Worm (Caenorhabditis elegans): ENCODE measurements around the gene F11D11.3.
"Not testable (repeated sequence)": the region's sequence is repeated elsewhere in the genome, so short reads cannot be mapped to it uniquely, and the experiment has no call there.

F11D11.3 gene

ce11 chrV:18782747-18783146 is 22.7 kb upstream of the F11D11.3 start:
- TF ChIP-seq ref-1 (GFP tag; conservative IDR thresholded peaks at IDR 0.05), result no peak
- TF ChIP-seq ztf-29 (GFP tag; IDR thresholded peaks at IDR 0.05), result no peak
- no peak for TF ChIP-seq med-1 (GFP tag; optimal IDR thresholded peaks at IDR 0.05; ENCODE audit: insufficient read depth)
- TF ChIP-seq T22C8.4 (GFP tag; IDR thresholded peaks at IDR 0.05), result no peak
- no peak for TF ChIP-seq ztf-23 (GFP tag; IDR thresholded peaks at IDR 0.05)
- TF ChIP-seq flt-1 (GFP tag; IDR thresholded peaks at IDR 0.05), result no peak
- TF ChIP-seq cog-1 (tag; optimal IDR thresholded peaks at IDR 0.05), result no peak
- no peak for TF ChIP-seq klf-2 (GFP tag; conservative IDR thresholded peaks at IDR 0.05)
- no peak for TF ChIP-seq tab-1 (GFP tag; IDR thresholded peaks at IDR 0.05)

ce11 chrV:18780605-18781004 is 20.5 kb upstream of the F11D11.3 start:
- TF ChIP-seq T22C8.4 (GFP tag; IDR thresholded peaks at IDR 0.05) (no peak), cog-1 (tag; optimal IDR thresholded peaks at IDR 0.05) (no peak), ref-1 (GFP tag; conservative IDR thresholded peaks at IDR 0.05) (no peak), klf-2 (GFP tag; conservative IDR thresholded peaks at IDR 0.05) (no peak), med-1 (GFP tag; optimal IDR thresholded peaks at IDR 0.05; ENCODE audit: insufficient read depth) (no peak), ztf-29 (GFP tag; IDR thresholded peaks at IDR 0.05) (no peak), tab-1 (GFP tag; IDR thresholded peaks at IDR 0.05) (no peak), ztf-23 (GFP tag; IDR thresholded peaks at IDR 0.05) (no peak), flt-1 (GFP tag; IDR thresholded peaks at IDR 0.05) (no peak)

- TF ChIP-seq tab-1 (GFP tag; IDR thresholded peaks at IDR 0.05) (no peak), ztf-23 (GFP tag; IDR thresholded peaks at IDR 0.05) (no peak), med-1 (GFP tag; optimal IDR thresholded peaks at IDR 0.05; ENCODE audit: insufficient read depth) (no peak), cog-1 (tag; optimal IDR thresholded peaks at IDR 0.05) (no peak), ztf-29 (GFP tag; IDR thresholded peaks at IDR 0.05) (no peak), ref-1 (GFP tag; conservative IDR thresholded peaks at IDR 0.05) (no peak)
These were observed 16.2 kb upstream of the F11D11.3 start, which contains the start of gene Y17D7B.4 for ce11 chrV:18776245-18776737. TSS of gene Y17D7B.4 (minus strand) at chrV:18776687.

ce11 chrV:18772761-18773160 is 12.7 kb upstream of the F11D11.3 start, which contains the start of gene clec-257:
TSS of gene clec-257 (plus strand) at chrV:18773061.
- TF ChIP-seq ref-1 (GFP tag; conservative IDR thresholded peaks at IDR 0.05) (no peak), med-1 (GFP tag; optimal IDR thresholded peaks at IDR 0.05; ENCODE audit: insufficient read depth) (no peak), ztf-29 (GFP tag; IDR thresholded peaks at IDR 0.05) (no peak), cog-1 (tag; optimal IDR thresholded peaks at IDR 0.05) (no peak), T22C8.4 (GFP tag; IDR thresholded peaks at IDR 0.05) (no peak), ztf-23 (GFP tag; IDR thresholded peaks at IDR 0.05) (no peak), klf-2 (GFP tag; conservative IDR thresholded peaks at IDR 0.05) (no peak), flt-1 (GFP tag; IDR thresholded peaks at IDR 0.05) (no peak), tab-1 (GFP tag; IDR thresholded peaks at IDR 0.05) (no peak)

ce11 chrV:18771804-18772386 is 11.8 kb upstream of the F11D11.3 start:
- TF ChIP-seq med-1 (GFP tag; optimal IDR thresholded peaks at IDR 0.05; ENCODE audit: insufficient read depth) (no peak), ztf-29 (GFP tag; IDR thresholded peaks at IDR 0.05) (no peak), T22C8.4 (GFP tag; IDR thresholded peaks at IDR 0.05) (no peak), ztf-23 (GFP tag; IDR thresholded peaks at IDR 0.05) (no peak), ref-1 (GFP tag; conservative IDR thresholded peaks at IDR 0.05) (no peak), flt-1 (GFP tag; IDR thresholded peaks at IDR 0.05) (no peak), klf-2 (GFP tag; conservative IDR thresholded peaks at IDR 0.05) (no peak), tab-1 (GFP tag; IDR thresholded peaks at IDR 0.05) (no peak), cog-1 (tag; optimal IDR thresholded peaks at IDR 0.05) (no peak)

ce11 chrV:18771390-18771789 is 11.3 kb upstream of the F11D11.3 start, which contains the start of gene clec-256:
TSS of gene clec-256 (plus strand) at chrV:18771690.
- TF ChIP-seq T22C8.4 (GFP tag; IDR thresholded peaks at IDR 0.05) (no peak), ref-1 (GFP tag; conservative IDR thresholded peaks at IDR 0.05) (no peak)

DNA sequence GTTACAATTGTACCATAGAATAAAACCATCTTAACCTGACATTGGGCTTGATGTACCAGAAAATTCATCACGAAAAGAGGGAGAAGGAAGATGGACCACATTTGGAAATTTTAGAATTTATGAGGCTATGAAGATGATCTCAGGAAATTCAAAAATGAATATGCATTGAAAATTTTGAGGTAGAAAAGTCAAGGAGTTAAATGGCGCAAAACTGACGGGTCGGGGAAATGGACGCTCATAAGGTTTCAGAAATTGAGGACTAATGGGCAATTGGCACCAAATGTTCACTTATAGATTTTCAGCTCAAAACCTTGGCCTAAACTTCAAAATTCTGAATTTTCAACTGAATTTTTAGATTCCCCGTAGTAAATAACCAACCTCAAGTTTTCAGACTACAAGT is 10.5 kb upstream of the F11D11.3 start, which contains the start of gene clec-255:
clec-255 (minus strand) TSS at position 101 of the 400 bp plus-strand sequence.
- no peak for TF ChIP-seq ref-1 (GFP tag; conservative IDR thresholded peaks at IDR 0.05)
- TF ChIP-seq T22C8.4 (GFP tag; IDR thresholded peaks at IDR 0.05), result no peak
- no peak for TF ChIP-seq tab-1 (GFP tag; IDR thresholded peaks at IDR 0.05)
- TF ChIP-seq cog-1 (tag; optimal IDR thresholded peaks at IDR 0.05), result no peak
- TF ChIP-seq ztf-29 (GFP tag; IDR thresholded peaks at IDR 0.05), result no peak
- TF ChIP-seq med-1 (GFP tag; optimal IDR thresholded peaks at IDR 0.05; ENCODE audit: insufficient read depth), result no peak
- no peak for TF ChIP-seq ztf-23 (GFP tag; IDR thresholded peaks at IDR 0.05)
- no peak for TF ChIP-seq flt-1 (GFP tag; IDR thresholded peaks at IDR 0.05)
- no peak for TF ChIP-seq klf-2 (GFP tag; conservative IDR thresholded peaks at IDR 0.05)

- TF ChIP-seq flt-1 (GFP tag; IDR thresholded peaks at IDR 0.05), result no peak
- TF ChIP-seq ztf-23 (GFP tag; IDR thresholded peaks at IDR 0.05), result no peak
- no peak for TF ChIP-seq ztf-29 (GFP tag; IDR thresholded peaks at IDR 0.05)
- no peak for TF ChIP-seq tab-1 (GFP tag; IDR thresholded peaks at IDR 0.05)
- TF ChIP-seq cog-1 (tag; optimal IDR thresholded peaks at IDR 0.05), result no peak
- TF ChIP-seq ref-1 (GFP tag; conservative IDR thresholded peaks at IDR 0.05), result no peak
These were observed 9.8 kb upstream of the F11D11.3 start for ce11 chrV:18769902-18770301.

- not testable (repeated sequence) for TF ChIP-seq flt-1 (GFP tag; IDR thresholded peaks at IDR 0.05); klf-2 (GFP tag; conservative IDR thresholded peaks at IDR 0.05); med-1 (GFP tag; optimal IDR thresholded peaks at IDR 0.05; ENCODE audit: insufficient read depth)
These were observed 2.0 kb upstream of the F11D11.3 start, which contains the start of gene F11D11.22 for ce11 chrV:18762044-18762443. TSS of gene F11D11.22 (plus strand) at chrV:18762344.

- TF ChIP-seq klf-2 (GFP tag; conservative IDR thresholded peaks at IDR 0.05), result no peak
- no peak for TF ChIP-seq ztf-23 (GFP tag; IDR thresholded peaks at IDR 0.05)
- TF ChIP-seq ref-1 (GFP tag; conservative IDR thresholded peaks at IDR 0.05), result no peak
- no peak for TF ChIP-seq med-1 (GFP tag; optimal IDR thresholded peaks at IDR 0.05; ENCODE audit: insufficient read depth)
- TF ChIP-seq tab-1 (GFP tag; IDR thresholded peaks at IDR 0.05), result no peak
- no peak for TF ChIP-seq ztf-29 (GFP tag; IDR thresholded peaks at IDR 0.05)
- no peak for TF ChIP-seq flt-1 (GFP tag; IDR thresholded peaks at IDR 0.05)
- no peak for TF ChIP-seq T22C8.4 (GFP tag; IDR thresholded peaks at IDR 0.05)
- TF ChIP-seq cog-1 (tag; optimal IDR thresholded peaks at IDR 0.05), result no peak
These were observed 1.0 kb upstream of the F11D11.3 start, which contains the start of gene F11D11.4 for ce11 chrV:18761078-18761477. TSS of gene F11D11.4 (plus strand) at chrV:18761378.

All from whole organism, midembryonic.